Fruit fly (Drosophila melanogaster): ENCODE measurements around the gene p.

p gene

DNA sequence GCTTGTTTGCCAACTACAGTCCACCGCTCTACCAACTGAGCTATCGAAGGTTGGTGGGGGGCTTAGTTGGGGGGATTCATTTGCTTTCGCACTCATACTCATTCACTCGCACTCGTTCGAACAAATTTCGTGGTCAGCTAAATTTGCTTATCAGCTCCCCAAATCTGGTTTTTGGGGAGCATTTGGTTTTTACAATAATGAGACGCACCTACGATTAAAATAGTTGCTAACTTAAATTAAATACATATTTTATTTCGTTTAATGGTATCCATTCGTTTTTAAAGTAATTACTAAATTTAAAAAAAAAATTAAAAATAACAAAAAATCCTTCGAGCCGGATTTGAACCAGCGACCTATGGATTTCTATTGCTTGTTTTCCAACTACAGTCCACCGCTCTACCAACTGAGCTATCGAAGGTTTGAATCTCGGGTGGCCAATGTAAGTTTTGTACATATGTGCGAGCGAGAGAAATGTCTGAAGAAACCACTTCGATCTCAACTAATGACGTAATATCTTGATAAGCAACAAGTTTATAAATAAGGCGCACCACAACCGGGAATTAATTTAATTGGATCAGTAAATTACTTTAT, 28.0 kb downstream of the p start (continued):
- TF ChIP-seq CG18764 (GFP tag; optimal IDR thresholded peaks at IDR 0.05) (no peak), chinmo (GFP tag; IDR thresholded peaks at IDR 0.05; ENCODE audit: partially characterized antibody) (0 out of 4 replicates have a peak, but pooled peaks have one; percentile 17), crol (GFP tag; IDR thresholded peaks at IDR 0.05) (peak; percentile 76), ab (GFP tag; optimal IDR thresholded peaks at IDR 0.05) (no peak), scrt (GFP tag; optimal IDR thresholded peaks at IDR 0.05) (no peak), Bdp1 (GFP tag; optimal IDR thresholded peaks at IDR 0.05) (peak; percentile 98), HLH4C (GFP tag; IDR thresholded peaks at IDR 0.05; ENCODE audit: partially characterized antibody) (peak; percentile 58), zfh1 (GFP tag; IDR thresholded peaks at IDR 0.05) (no peak), CG1024 (GFP tag; IDR thresholded peaks at IDR 0.05) (no peak), her (GFP tag; optimal IDR thresholded peaks at IDR 0.05) (no peak), sob (GFP tag; IDR thresholded peaks at IDR 0.05) (no peak), HLH3B (GFP tag; IDR thresholded peaks at IDR 0.05) (no peak), CG42726 (GFP tag; IDR thresholded peaks at IDR 0.05; ENCODE audit: partially characterized antibody) (peak; percentile 42; the same call in 1 of the 2 replicates), CG12219 (GFP tag; optimal IDR thresholded peaks at IDR 0.05) (no peak), Dp (GFP tag; optimal IDR thresholded peaks at IDR 0.05) (no peak), D (optimal IDR thresholded peaks at IDR 0.05) (no peak), D (GFP tag; optimal IDR thresholded peaks at IDR 0.05) (no peak), vnd (GFP tag; IDR thresholded peaks at IDR 0.05; ENCODE audit: partially characterized antibody) (peak; percentile 31; the same call in 1 of the 3 replicates), Opbp (GFP tag; IDR thresholded peaks at IDR 0.05; ENCODE audit: partially characterized antibody) (peak; percentile 52), sens (GFP tag) (peak; percentile 62), Jarid2 (GFP tag; optimal IDR thresholded peaks at IDR 0.05) (no peak), CG4617 (GFP tag; optimal IDR thresholded peaks at IDR 0.05; ENCODE audit: borderline replicate concordance) (no peak), CG2889 (GFP tag; IDR thresholded peaks at IDR 0.05) (no peak), nerfin-2 (GFP tag; IDR thresholded peaks at IDR 0.05; ENCODE audit: partially characterized antibody) (peak; percentile 44; the same call in 1 of the 2 replicates), CG12769 (tag; optimal IDR thresholded peaks at IDR 0.05) (no peak), sd (tag; optimal IDR thresholded peaks at IDR 0.05) (no peak), ham (GFP tag; IDR thresholded peaks at IDR 0.05) (no peak), amos (GFP tag; IDR thresholded peaks at IDR 0.05; ENCODE audit: partially characterized antibody) (peak; percentile 73), CG14050 (GFP tag; IDR thresholded peaks at IDR 0.05) (no peak), CG15011 (GFP tag; optimal IDR thresholded peaks at IDR 0.05) (no peak), CG6791 (GFP tag; IDR thresholded peaks at IDR 0.05; ENCODE audit: partially characterized antibody) (peak; percentile 76), Xrp1 (GFP tag; IDR thresholded peaks at IDR 0.05) (0 out of 2 replicates have a peak, but pooled peaks have one; percentile 11), fru (optimal IDR thresholded peaks at IDR 0.05) (no peak), bbx (GFP tag; IDR thresholded peaks at IDR 0.05; ENCODE audit: partially characterized antibody) (peak; percentile 70), Xbp1 (GFP tag; optimal IDR thresholded peaks at IDR 0.05) (no peak), Stat92E (GFP tag; optimal IDR thresholded peaks at IDR 0.05) (no peak)

DNA sequence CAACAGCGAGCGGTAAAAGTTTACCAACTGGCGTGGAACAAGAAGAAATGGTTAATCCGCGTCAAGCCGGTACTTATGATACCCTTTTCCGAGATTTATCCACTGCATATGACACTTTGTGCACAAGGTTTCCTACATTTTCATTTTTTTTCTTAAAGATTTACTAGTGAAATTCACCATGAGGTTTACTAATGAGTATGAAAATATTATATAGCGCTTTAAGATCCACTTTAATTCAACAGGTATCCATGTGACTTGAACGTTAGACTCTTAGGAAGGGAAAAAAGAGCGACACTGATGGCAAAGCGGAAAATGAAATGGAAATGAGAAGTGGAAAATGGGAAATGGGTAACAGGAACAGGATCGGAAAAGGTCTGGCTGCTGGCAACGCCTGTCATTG, 31.9 kb downstream of the p start:
- TF ChIP-seq CG43689 (GFP tag; IDR thresholded peaks at IDR 0.05) = no peak
- no peak for TF ChIP-seq CG1792 (GFP tag; optimal IDR thresholded peaks at IDR 0.05)
- TF ChIP-seq Spps (tag; optimal IDR thresholded peaks at IDR 0.05) = no peak
- no peak for TF ChIP-seq Rfx (GFP tag; IDR thresholded peaks at IDR 0.05)
- peak; percentile 58 for TF ChIP-seq scrt (GFP tag; optimal IDR thresholded peaks at IDR 0.05)
- no peak for TF ChIP-seq CG30403 (GFP tag; optimal IDR thresholded peaks at IDR 0.05)

Measured in whole organism, embryonic.